Worm (Caenorhabditis elegans) whole organism, late embryonic: ENCODE results near the gene Y47D3A.34.

Source experiments
- F13H6.1 ChIP-seq: sonication (generic microtip); optimal IDR thresholded peaks from 2 replicates; lab custom pipeline; 2016; ENCODE audit warnings: missing genetic modification characterization, missing compliant biosample characterization
- ama-1 ChIP-seq: fragments of 150-350 bp; optimal IDR thresholded peaks from 2 replicates; lab custom pipeline; 2014
- ceh-14 ChIP-seq: sonication (generic microtip); optimal IDR thresholded peaks from 2 replicates; lab custom pipeline; 2016; ENCODE audit warnings: missing genotype, missing genetic modification characterization, missing compliant biosample characterization
- ceh-9 ChIP-seq: sonication (generic microtip); optimal IDR thresholded peaks from 2 replicates; lab custom pipeline; 2016; ENCODE audit warnings: mild to moderate bottlenecking, missing genetic modification characterization, inconsistent platforms, missing compliant biosample characterization
- tbx-2 ChIP-seq: sonication (generic microtip); optimal IDR thresholded peaks from 2 replicates; lab custom pipeline; 2016; ENCODE audit warnings: missing genetic modification characterization, missing compliant biosample characterization
- unc-42 ChIP-seq: sonication (generic microtip); optimal IDR thresholded peaks from 2 replicates; lab custom pipeline; 2016; ENCODE audit warnings: missing genotype, missing genetic modification characterization, missing compliant biosample characterization
- unc-55 ChIP-seq: sonication (generic microtip); optimal IDR thresholded peaks from 2 replicates; lab custom pipeline; 2017; ENCODE audit warnings: missing biosample characterization, missing genetic modification reagents, missing genetic modification characterization

DNA sequence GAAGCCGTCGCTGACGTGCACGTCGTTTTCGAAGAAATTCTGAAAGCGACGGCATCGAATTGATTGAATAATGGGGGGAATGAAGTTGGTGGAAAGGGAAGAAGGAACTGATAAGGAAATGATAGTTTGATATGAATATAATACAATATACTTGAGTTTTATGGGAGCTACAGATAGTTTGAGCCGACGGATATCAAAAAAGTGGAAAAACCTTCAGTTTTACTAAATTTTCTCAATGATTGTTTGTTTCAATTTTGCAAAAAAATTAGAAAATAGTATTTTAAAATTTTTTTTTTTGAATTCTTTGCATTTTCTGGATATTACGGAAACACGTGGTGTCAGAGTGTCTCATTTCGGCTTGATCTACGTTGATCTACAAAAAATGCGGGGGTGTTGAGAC lies 36.1 kb upstream of the Y47D3A.34 start, which contains the start of gene obr-1:
- no peak for TF ChIP-seq unc-55 (GFP tag; lab: Kevin White, UChicago)
- TF ChIP-seq ceh-14, result no peak
- TF ChIP-seq ceh-9, result no peak
- TF ChIP-seq ama-1, result no peak
- no peak for TF ChIP-seq F13H6.1 (tag; lab: Kevin White, UChicago)
- TF ChIP-seq tbx-2 (tag; lab: Kevin White, UChicago), result no peak
- TF ChIP-seq unc-42 (tag; lab: Kevin White, UChicago), result no peak
